Worm (Caenorhabditis elegans): ENCODE measurements around the gene sdz-1.

sdz-1 gene

DNA sequence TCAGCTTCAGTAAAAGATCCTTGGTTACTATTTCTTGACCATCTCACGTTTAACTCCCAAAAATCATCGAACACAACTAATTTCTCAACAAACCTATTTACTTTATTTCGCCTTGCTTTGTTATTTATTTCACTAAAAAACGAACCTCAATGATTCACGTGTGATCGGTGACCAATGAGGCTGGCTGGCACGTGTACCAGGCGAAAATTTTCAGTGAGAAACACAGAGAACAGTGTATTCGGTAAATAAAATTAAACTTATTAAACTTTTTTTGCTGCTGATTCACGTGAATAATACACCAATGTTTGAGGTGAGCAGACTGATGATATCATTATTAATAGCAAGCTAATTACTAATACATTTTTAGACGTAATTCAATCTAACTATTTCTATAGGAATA is 44.7 kb downstream of the sdz-1 start:
- TF ChIP-seq ceh-83 (GFP tag; optimal IDR thresholded peaks at IDR 0.05) (no peak), blmp-1 (tag; optimal IDR thresholded peaks at IDR 0.05) (no peak), mab-5 (tag; optimal IDR thresholded peaks at IDR 0.05) (no peak), drap-1 (GFP tag; optimal IDR thresholded peaks at IDR 0.05) (no peak)

DNA sequence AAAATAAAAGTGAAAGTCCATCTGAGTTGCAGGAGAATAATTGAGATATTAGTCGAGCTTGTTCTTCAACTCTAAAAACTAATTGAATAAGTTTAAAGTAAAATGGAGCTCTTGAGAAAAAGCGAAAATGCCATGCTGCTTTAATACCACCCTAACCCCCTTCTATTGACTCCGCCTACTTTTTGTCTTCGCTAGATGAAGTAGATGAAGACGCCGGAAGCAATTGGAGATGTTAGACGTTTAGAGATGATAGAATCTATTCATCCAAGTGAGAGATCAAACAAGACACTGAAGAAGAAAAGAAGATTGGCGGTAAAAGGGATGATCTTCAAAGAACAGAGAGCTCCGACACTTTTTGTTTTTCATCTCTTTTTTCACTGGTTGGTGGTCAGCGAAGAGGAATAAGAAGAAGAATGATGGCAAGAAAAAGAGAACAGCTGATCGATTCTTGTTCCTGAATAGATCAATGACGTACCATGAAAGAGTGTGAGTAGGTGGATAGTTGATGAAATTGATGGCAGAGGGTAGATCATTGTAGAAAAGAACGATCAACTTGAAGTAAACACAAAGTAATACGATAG is 45.6 kb downstream of the sdz-1 start:
- TF ChIP-seq unc-120 (tag; optimal IDR thresholded peaks at IDR 0.05; ENCODE audit: poor library complexity, severe bottlenecking) (no peak), mep-1 (tag; optimal IDR thresholded peaks at IDR 0.05) (no peak), nhr-76 (tag; optimal IDR thresholded peaks at IDR 0.05) (no peak), pha-4 (tag; optimal IDR thresholded peaks at IDR 0.05) (no peak), sem-2 (GFP tag; optimal IDR thresholded peaks at IDR 0.05) (no peak), ztf-11 (tag; optimal IDR thresholded peaks at IDR 0.05) (no peak), sptf-1 (tag; optimal IDR thresholded peaks at IDR 0.05) (no peak), elt-1 (tag; optimal IDR thresholded peaks at IDR 0.05; ENCODE audit: borderline replicate concordance, insufficient read depth) (no peak), ceh-39 (tag; optimal IDR thresholded peaks at IDR 0.05) (no peak), unc-62 (GFP tag; optimal IDR thresholded peaks at IDR 0.05) (no peak), nhr-28 (tag; optimal IDR thresholded peaks at IDR 0.05) (no peak), flh-1 (GFP tag; optimal IDR thresholded peaks at IDR 0.05) (no peak), lin-32 (GFP tag; optimal IDR thresholded peaks at IDR 0.05) (no peak)

DNA sequence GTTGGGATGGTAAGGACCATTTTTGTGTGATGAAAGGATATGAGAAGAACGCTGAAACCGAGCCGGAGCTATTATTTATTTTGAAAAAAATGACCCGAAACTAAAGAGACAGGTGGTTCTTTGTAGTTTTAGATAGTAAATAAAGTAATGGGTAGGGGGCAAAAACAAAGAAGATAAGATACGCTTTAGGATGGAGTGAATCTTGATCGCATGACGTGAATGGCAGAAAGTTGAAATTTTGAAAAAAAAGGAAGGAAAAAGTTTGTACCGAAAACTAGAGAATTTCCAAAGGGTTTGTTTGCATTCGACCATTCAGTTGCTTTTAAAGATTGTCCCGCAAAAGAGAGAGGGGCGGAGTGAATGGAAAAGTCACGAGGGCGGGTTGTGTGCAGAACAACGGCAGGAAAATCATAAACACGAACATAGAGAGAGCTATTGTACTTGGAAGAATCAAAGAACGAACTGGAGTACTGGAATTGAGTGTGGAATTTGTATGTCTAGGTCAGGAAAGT is 46.2 kb downstream of the sdz-1 start, which contains the start of gene F22B7.9:
F22B7.9 (minus strand) TSS at position 51 of the 512 bp plus-strand sequence.
- no peak for TF ChIP-seq elt-1 (tag; optimal IDR thresholded peaks at IDR 0.05; ENCODE audit: borderline replicate concordance, insufficient read depth)
- no peak for TF ChIP-seq unc-120 (tag; optimal IDR thresholded peaks at IDR 0.05; ENCODE audit: poor library complexity, severe bottlenecking)
- TF ChIP-seq flh-1 (GFP tag; optimal IDR thresholded peaks at IDR 0.05) = no peak
- TF ChIP-seq nhr-2 (tag; optimal IDR thresholded peaks at IDR 0.05) = no peak
- TF ChIP-seq lin-13 (tag; optimal IDR thresholded peaks at IDR 0.05) = no peak
- TF ChIP-seq nhr-28 (tag; optimal IDR thresholded peaks at IDR 0.05) = no peak
- TF ChIP-seq ceh-43 (GFP tag; optimal IDR thresholded peaks at IDR 0.05) = no peak
- no peak for TF ChIP-seq blmp-1 (tag; optimal IDR thresholded peaks at IDR 0.05)
- TF ChIP-seq mab-5 (tag; optimal IDR thresholded peaks at IDR 0.05) = no peak
- no peak for TF ChIP-seq nhr-12 (tag; optimal IDR thresholded peaks at IDR 0.05)
- TF ChIP-seq unc-62 (GFP tag; optimal IDR thresholded peaks at IDR 0.05) = no peak
- TF ChIP-seq drap-1 (GFP tag; optimal IDR thresholded peaks at IDR 0.05) = no peak
- TF ChIP-seq sptf-1 (tag; optimal IDR thresholded peaks at IDR 0.05) = no peak
- TF ChIP-seq mls-2 (tag; optimal IDR thresholded peaks at IDR 0.05) = no peak
- no peak for TF ChIP-seq nhr-76 (tag; optimal IDR thresholded peaks at IDR 0.05)
- no peak for TF ChIP-seq M03D4.4 (tag; optimal IDR thresholded peaks at IDR 0.05)
- TF ChIP-seq lin-32 (GFP tag; optimal IDR thresholded peaks at IDR 0.05) = no peak
- no peak for TF ChIP-seq mep-1 (tag; optimal IDR thresholded peaks at IDR 0.05)
- TF ChIP-seq sem-2 (GFP tag; optimal IDR thresholded peaks at IDR 0.05) = no peak

DNA sequence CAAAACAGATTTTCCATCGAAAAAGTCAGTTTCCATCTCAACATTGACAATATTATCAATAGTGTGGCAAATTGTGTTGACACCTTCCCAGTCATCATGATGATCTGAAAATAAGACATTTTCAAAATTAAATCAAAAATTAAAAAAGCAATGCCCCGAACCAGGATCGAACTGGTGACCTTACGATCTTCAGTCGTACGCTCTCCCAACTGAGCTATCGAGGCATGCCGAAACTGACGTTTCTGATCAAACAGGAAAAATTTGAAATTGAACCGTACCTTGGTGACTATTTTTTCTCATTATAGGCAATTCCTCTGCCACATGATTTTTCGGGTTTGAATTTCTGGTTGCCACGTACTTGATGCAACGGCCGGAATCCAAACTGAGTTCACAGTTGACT is 46.7 kb downstream of the sdz-1 start:
- no peak for TF ChIP-seq drap-1 (GFP tag; optimal IDR thresholded peaks at IDR 0.05)
- no peak for TF ChIP-seq cnd-1 (tag; optimal IDR thresholded peaks at IDR 0.05)
- no peak for TF ChIP-seq nhr-28 (tag; optimal IDR thresholded peaks at IDR 0.05)
- no peak for TF ChIP-seq zip-8 (tag; optimal IDR thresholded peaks at IDR 0.05)
- TF ChIP-seq lin-32 (GFP tag; optimal IDR thresholded peaks at IDR 0.05) = no peak
- no peak for TF ChIP-seq ceh-39 (tag; optimal IDR thresholded peaks at IDR 0.05)
- TF ChIP-seq elt-1 (tag; optimal IDR thresholded peaks at IDR 0.05; ENCODE audit: borderline replicate concordance, insufficient read depth) = no peak
- no peak for TF ChIP-seq nhr-12 (tag; optimal IDR thresholded peaks at IDR 0.05)
- no peak for TF ChIP-seq lsy-2 (tag; optimal IDR thresholded peaks at IDR 0.05)
- TF ChIP-seq mls-2 (tag; optimal IDR thresholded peaks at IDR 0.05) = no peak
- no peak for TF ChIP-seq nhr-76 (tag; optimal IDR thresholded peaks at IDR 0.05)
- TF ChIP-seq unc-120 (tag; optimal IDR thresholded peaks at IDR 0.05; ENCODE audit: poor library complexity, severe bottlenecking) = no peak
- no peak for TF ChIP-seq sem-2 (GFP tag; optimal IDR thresholded peaks at IDR 0.05)
- TF ChIP-seq unc-62 (GFP tag; optimal IDR thresholded peaks at IDR 0.05) = no peak
- TF ChIP-seq ham-2 (GFP tag; optimal IDR thresholded peaks at IDR 0.05) = no peak
- no peak for TF ChIP-seq unc-39 (tag; optimal IDR thresholded peaks at IDR 0.05)
- TF ChIP-seq tbx-8 (GFP tag; optimal IDR thresholded peaks at IDR 0.05) = no peak
- TF ChIP-seq elt-3 (tag; optimal IDR thresholded peaks at IDR 0.05) = no peak
- TF ChIP-seq mab-5 (tag; optimal IDR thresholded peaks at IDR 0.05) = no peak
- TF ChIP-seq ztf-11 (tag; optimal IDR thresholded peaks at IDR 0.05) = no peak

Data from whole organism, mixed stage, embryonic.